Fruit fly (Drosophila melanogaster) whole organism, embryonic: ENCODE data around the gene CG7987.
A peak's percentile ranks its signal among the peaks of the same experiment; 100 is the strongest.

ENCODE experiments used
- Abd-B ChIP-seq: fragments of 200-800 bp; sonication (Bioruptor generic); optimal IDR thresholded peaks from 2 replicates; lab custom pipeline; 2018; ENCODE audit warnings: missing biosample characterization, mild to moderate bottlenecking, missing genetic modification characterization, moderate library complexity
- B-H1 ChIP-seq: fragments of 200-800 bp; sonication (Bioruptor generic); IDR thresholded peaks from 3 replicates; pipeline ENCODE4 v1.3.6; 2022; ENCODE audit warnings: missing biosample characterization, missing genetic modification characterization
- CG12155 ChIP-seq: fragments of 200-800 bp; sonication (Bioruptor generic); optimal IDR thresholded peaks from 3 replicates; lab custom pipeline; 2016; ENCODE audit warnings: missing biosample characterization, missing genetic modification characterization
- CG1233 ChIP-seq: fragments of 200-800 bp; sonication (Bioruptor generic); optimal IDR thresholded peaks from 4 replicates; lab custom pipeline; 2018; ENCODE audit warnings: missing biosample characterization, mild to moderate bottlenecking, missing genetic modification characterization
- CG12769 ChIP-seq: fragments of 200-800 bp; sonication (Bioruptor generic); optimal IDR thresholded peaks from 2 replicates; lab custom pipeline; 2019; ENCODE audit warnings: missing biosample characterization, mild to moderate bottlenecking, missing genetic modification characterization, moderate library complexity
- CG16815 ChIP-seq: fragments of 200-800 bp; sonication (Bioruptor generic); optimal IDR thresholded peaks from 3 replicates; lab custom pipeline; 2017; ENCODE audit warnings: missing biosample characterization, mild to moderate bottlenecking, missing genetic modification characterization
- CG16863 ChIP-seq: fragments of 200-800 bp; sonication (Bioruptor generic); optimal IDR thresholded peaks from 3 replicates; lab custom pipeline; 2016; ENCODE audit warnings: missing biosample characterization, missing genetic modification characterization
- CG17802 ChIP-seq: fragments of 200-800 bp; sonication (Bioruptor generic); optimal IDR thresholded peaks from 2 replicates; lab custom pipeline; 2018; ENCODE audit warnings: missing biosample characterization, mild to moderate bottlenecking, missing genetic modification characterization, moderate library complexity
- CG17829 ChIP-seq: fragments of 200-800 bp; optimal IDR thresholded peaks from 2 replicates; lab custom pipeline; 2019; ENCODE audit warnings: missing biosample characterization, mild to moderate bottlenecking, missing genetic modification characterization, moderate library complexity
- CG1792 ChIP-seq: fragments of 200-800 bp; sonication (Bioruptor generic); optimal IDR thresholded peaks from 2 replicates; lab custom pipeline; 2016; ENCODE audit warnings: missing biosample characterization, missing genetic modification characterization
- CG2678 ChIP-seq: fragments of 200-800 bp; sonication (Bioruptor generic); optimal IDR thresholded peaks from 3 replicates; lab custom pipeline; 2019; ENCODE audit warnings: missing biosample characterization, mild to moderate bottlenecking, missing genetic modification characterization, moderate library complexity
- CG30020 ChIP-seq: fragments of 200-800 bp; optimal IDR thresholded peaks from 2 replicates; lab custom pipeline; 2019; ENCODE audit warnings: missing biosample characterization, mild to moderate bottlenecking, missing genetic modification characterization, moderate library complexity
- CG3065 ChIP-seq: fragments of 200-800 bp; sonication (Bioruptor generic); optimal IDR thresholded peaks from 2 replicates; lab custom pipeline; 2016; ENCODE audit warnings: missing biosample characterization, missing genetic modification characterization
- CG32767 ChIP-seq: fragments of 200-800 bp; sonication (Bioruptor generic); IDR thresholded peaks from 2 replicates; pipeline ENCODE4 v1.3.6; 2022; ENCODE audit warnings: missing biosample characterization, missing genetic modification characterization
- CG4328 ChIP-seq: fragments of 200-800 bp; sonication (Bioruptor generic); optimal IDR thresholded peaks from 3 replicates; lab custom pipeline; 2017; ENCODE audit warnings: missing biosample characterization, missing genetic modification reagents, missing genetic modification characterization
- CG4360 ChIP-seq: fragments of 200-800 bp; sonication (Bioruptor generic); IDR thresholded peaks from 2 replicates; pipeline ENCODE4 v1.3.6; 2022; ENCODE audit warnings: missing biosample characterization, missing genetic modification characterization
- CG5953 ChIP-seq: fragments of 200-800 bp; sonication (Bioruptor generic); IDR thresholded peaks from 2 replicates; pipeline ENCODE4 v1.3.6; 2022; ENCODE audit warnings: missing biosample characterization, missing genetic modification characterization
- CG6254 ChIP-seq: fragments of 200-800 bp; sonication (Bioruptor generic); optimal IDR thresholded peaks from 3 replicates; lab custom pipeline; 2017; ENCODE audit warnings: mild to moderate bottlenecking, missing biosample characterization, missing genetic modification reagents, missing genetic modification characterization
- CG7745 ChIP-seq: fragments of 200-800 bp; sonication (Bioruptor generic); optimal IDR thresholded peaks from 2 replicates; lab custom pipeline; 2018; ENCODE audit warnings: missing biosample characterization, mild to moderate bottlenecking, missing genetic modification characterization, moderate library complexity
- CG7963 ChIP-seq: fragments of 200-800 bp; sonication (Bioruptor generic); IDR thresholded peaks from 3 replicates; pipeline ENCODE4 v1.3.6; 2022; ENCODE audit warnings: missing biosample characterization, missing genetic modification characterization; ENCODE audit not compliant: partially characterized antibody
- CG8290 ChIP-seq, 3 experiments: fragments of 200-800 bp; sonication (Bioruptor generic); optimal IDR thresholded peaks; 2 replicates each; lab custom pipeline; 2016 to 2019; ENCODE audit warnings: missing biosample characterization in 3 of 3, missing genetic modification characterization in 3 of 3, mild to moderate bottlenecking in 2 of 3, moderate library complexity in 1 of 3
- CG8359 ChIP-seq: fragments of 200-800 bp; sonication (Bioruptor generic); optimal IDR thresholded peaks from 2 replicates; lab custom pipeline; 2017; ENCODE audit warnings: missing biosample characterization, mild to moderate bottlenecking, missing genetic modification characterization, borderline replicate concordance
- CG8765 ChIP-seq: fragments of 200-800 bp; sonication (Bioruptor generic); IDR thresholded peaks from 2 replicates; pipeline ENCODE4 v1.3.6; 2022; ENCODE audit warnings: missing biosample characterization, missing genetic modification characterization
- CG9215 ChIP-seq: fragments of 200-800 bp; sonication (Bioruptor generic); IDR thresholded peaks from 2 replicates; pipeline ENCODE4 v1.3.6; 2022; ENCODE audit warnings: missing biosample characterization, missing genetic modification characterization
- CG9609 ChIP-seq: fragments of 200-800 bp; sonication (Bioruptor generic); optimal IDR thresholded peaks from 3 replicates; lab custom pipeline; 2016; ENCODE audit warnings: missing biosample characterization, missing genetic modification characterization
- Deaf1 ChIP-seq: fragments of 200-800 bp; optimal IDR thresholded peaks from 3 replicates; lab custom pipeline; 2019; ENCODE audit warnings: missing biosample characterization, mild to moderate bottlenecking, missing genetic modification characterization, moderate library complexity
- E2f2 ChIP-seq: fragments of 200-800 bp; sonication (Bioruptor generic); IDR thresholded peaks from 2 replicates; pipeline ENCODE4 v1.3.6; 2022; ENCODE audit warnings: missing biosample characterization, missing genetic modification characterization
- Gug ChIP-seq: fragments of 200-800 bp; sonication (Bioruptor generic); IDR thresholded peaks from 4 replicates; pipeline ENCODE4 v1.3.6; 2022; ENCODE audit warnings: missing biosample characterization, missing genetic modification characterization
- Hr39 ChIP-seq: fragments of >200 bp; optimal IDR thresholded peaks from 2 replicates; lab custom pipeline; 2017
- MESR4 ChIP-seq: fragments of 200-800 bp; sonication (Bioruptor generic); optimal IDR thresholded peaks from 2 replicates; lab custom pipeline; 2018; ENCODE audit warnings: missing biosample characterization, mild to moderate bottlenecking, missing genetic modification characterization, moderate library complexity
- Mad ChIP-seq: fragments of 200-800 bp; sonication (Bioruptor generic); optimal IDR thresholded peaks from 2 replicates; lab custom pipeline; 2016; ENCODE audit warnings: missing biosample characterization, missing genetic modification characterization
- Myb ChIP-seq: fragments of 200-800 bp; sonication (Bioruptor generic); optimal IDR thresholded peaks from 2 replicates; lab custom pipeline; 2016; ENCODE audit warnings: missing biosample characterization, missing genetic modification characterization
- Nf-YA ChIP-seq: fragments of 200-800 bp; sonication (Bioruptor generic); IDR thresholded peaks from 2 replicates; pipeline ENCODE4 v1.3.6; 2022; ENCODE audit warnings: missing biosample characterization, missing genetic modification characterization
- Rx ChIP-seq: fragments of 200-800 bp; sonication (Bioruptor generic); IDR thresholded peaks from 2 replicates; pipeline ENCODE4 v1.3.6; 2022; ENCODE audit warnings: missing biosample characterization, missing genetic modification characterization
- Six4 ChIP-seq: fragments of 200-800 bp; sonication (Bioruptor generic); optimal IDR thresholded peaks from 2 replicates; lab custom pipeline; 2016; ENCODE audit warnings: missing biosample characterization, missing genetic modification characterization
- Sox102F ChIP-seq: fragments of 200-800 bp; sonication (Bioruptor generic); optimal IDR thresholded peaks from 2 replicates; lab custom pipeline; 2018; ENCODE audit warnings: missing biosample characterization, mild to moderate bottlenecking, missing genetic modification characterization, moderate library complexity
- ab ChIP-seq: fragments of 200-800 bp; sonication (Bioruptor generic); optimal IDR thresholded peaks from 2 replicates; lab custom pipeline; 2016; ENCODE audit warnings: missing biosample characterization, missing genetic modification characterization
- abd-A ChIP-seq: fragments of 200-800 bp; sonication (Bioruptor generic); optimal IDR thresholded peaks from 3 replicates; lab custom pipeline; 2019; ENCODE audit warnings: missing biosample characterization, mild to moderate bottlenecking, missing genetic modification characterization, moderate library complexity
- bigmax ChIP-seq: fragments of 200-800 bp; sonication (Bioruptor generic); optimal IDR thresholded peaks from 2 replicates; lab custom pipeline; 2018; ENCODE audit warnings: missing biosample characterization, mild to moderate bottlenecking, missing genetic modification characterization
- croc ChIP-seq: fragments of 200-800 bp; sonication (Bioruptor generic); conservative IDR thresholded peaks from 3 replicates; pipeline ENCODE4 v1.3.6; 2022; ENCODE audit warnings: missing biosample characterization, missing genetic modification characterization
- dmrt11E ChIP-seq: fragments of 200-800 bp; sonication (Bioruptor generic); optimal IDR thresholded peaks from 3 replicates; lab custom pipeline; 2018; ENCODE audit warnings: missing biosample characterization, mild to moderate bottlenecking, missing genetic modification characterization, moderate library complexity
- ham ChIP-seq: fragments of 200-800 bp; sonication (Bioruptor generic); IDR thresholded peaks from 2 replicates; pipeline ENCODE4 v1.3.6; 2022; ENCODE audit warnings: missing biosample characterization, missing genetic modification characterization
- knrl ChIP-seq: fragments of 200-800 bp; sonication (Bioruptor generic); IDR thresholded peaks from 3 replicates; pipeline ENCODE4 v1.3.6; 2022; ENCODE audit warnings: missing biosample characterization, missing genetic modification characterization; ENCODE audit not compliant: partially characterized antibody
- onecut ChIP-seq: fragments of 200-800 bp; sonication (Bioruptor generic); IDR thresholded peaks from 2 replicates; pipeline ENCODE4 v1.3.6; 2022; ENCODE audit warnings: missing biosample characterization, missing genetic modification characterization
- slou ChIP-seq: fragments of 200-800 bp; sonication (Bioruptor generic); optimal IDR thresholded peaks from 3 replicates; lab custom pipeline; 2016; ENCODE audit warnings: missing biosample characterization, missing genetic modification characterization
- sr ChIP-seq: fragments of 200-800 bp; sonication (Bioruptor generic); IDR thresholded peaks from 3 replicates; pipeline ENCODE4 v1.3.6; 2022; ENCODE audit warnings: missing biosample characterization, missing genetic modification characterization
- twi ChIP-seq: fragments of 200-800 bp; optimal IDR thresholded peaks from 2 replicates; lab custom pipeline; 2019; ENCODE audit warnings: missing biosample characterization, mild to moderate bottlenecking, missing genetic modification characterization, moderate library complexity
- wor ChIP-seq: fragments of 200-800 bp; sonication (Bioruptor generic); IDR thresholded peaks from 2 replicates; pipeline ENCODE4 v1.3.6; 2022; ENCODE audit warnings: missing biosample characterization, missing genetic modification characterization
- yki ChIP-seq: fragments of >200 bp; optimal IDR thresholded peaks from 3 replicates; lab custom pipeline; 2018

CG7987 gene

DNA sequence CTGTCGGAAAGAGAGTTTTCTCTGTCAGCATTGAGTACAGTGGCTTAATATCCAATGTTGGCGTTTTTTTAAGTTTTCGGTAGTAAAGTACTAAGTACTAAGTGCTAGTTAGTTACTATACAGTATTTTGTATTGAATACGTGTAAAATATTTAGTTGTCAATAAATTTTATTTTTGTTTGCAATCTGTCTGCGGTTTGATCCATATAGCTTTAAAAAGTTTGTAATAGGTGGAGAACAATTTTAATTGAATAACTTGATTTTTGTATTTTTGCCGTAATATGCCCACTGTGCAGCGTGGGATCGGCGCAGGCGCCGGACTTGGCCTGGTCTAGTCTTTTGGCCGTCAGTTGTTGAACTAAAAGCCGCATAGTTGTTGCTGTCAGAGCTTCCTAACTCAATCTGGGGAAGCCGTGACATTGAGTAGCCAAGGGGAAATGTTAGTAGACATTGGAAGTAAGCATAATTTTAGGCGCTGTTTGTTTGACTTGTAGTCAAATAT is 17.3 kb downstream of the CG7987 start (continued):
- TF ChIP-seq CG16815 (GFP tag; lab: Kevin White, UChicago) (peak; percentile 73), dmrt11E (tag; lab: Kevin White, UChicago) (no peak), B-H1 (GFP tag; lab: Robert Waterston, UW) (peak; percentile 83), CG8359 (GFP tag; lab: Kevin White, UChicago) (peak; percentile 82), CG9609 (GFP tag; lab: Kevin White, UChicago) (peak; percentile 87), Mad (GFP tag; lab: Kevin White, UChicago) (peak; percentile 75), twi (tag; lab: Kevin White, UChicago) (peak; percentile 73), CG1233 (GFP tag; lab: Kevin White, UChicago) (peak; percentile 89), CG3065 (GFP tag; lab: Kevin White, UChicago) (peak; percentile 27), CG4360 (GFP tag; lab: Robert Waterston, UW) (peak; percentile 47), CG5953 (GFP tag; lab: Robert Waterston, UW) (peak; percentile 82), ab (peak; percentile 50), Myb (peak; percentile 80), sr (GFP tag; lab: Robert Waterston, UW) (no peak; the same call in 2 of the 3 replicates), yki (lab: Kevin White, UChicago) (no peak), Nf-YA (GFP tag; lab: Robert Waterston, UW) (peak; percentile 80), knrl (0 out of 3 replicates have a peak, but pooled peaks have one; percentile 31), CG2678 (peak; percentile 96), E2f2 (GFP tag; lab: Robert Waterston, UW) (peak; percentile 66), CG17829 (tag; lab: Kevin White, UChicago) (peak; percentile 92), CG4328 (GFP tag; lab: Kevin White, UChicago) (peak; percentile 90), Sox102F (GFP tag; lab: Kevin White, UChicago) (peak; percentile 96), CG30020 (tag; lab: Kevin White, UChicago) (peak; percentile 48), MESR4 (GFP tag; lab: Kevin White, UChicago) (peak; percentile 23), CG8765 (peak; percentile 52; the same call in 1 of the 2 replicates), bigmax (GFP tag; lab: Kevin White, UChicago) (peak; percentile 43), Gug (GFP tag; lab: Robert Waterston, UW) (peak; percentile 65), CG12155 (peak; percentile 84), Abd-B (GFP tag; lab: Kevin White, UChicago) (peak; percentile 88), wor (GFP tag; lab: Robert Waterston, UW) (peak; percentile 86), abd-A (tag; lab: Kevin White, UChicago) (peak; percentile 80), CG7963 (GFP tag; lab: Robert Waterston, UW) (no peak), slou (GFP tag; lab: Kevin White, UChicago) (peak; percentile 77), Rx (GFP tag; lab: Robert Waterston, UW) (peak; percentile 66), CG6254 (GFP tag; lab: Kevin White, UChicago) (peak; percentile 85), Deaf1 (peak; percentile 73), Hr39 (lab: Kevin White, UChicago) (no peak)

DNA sequence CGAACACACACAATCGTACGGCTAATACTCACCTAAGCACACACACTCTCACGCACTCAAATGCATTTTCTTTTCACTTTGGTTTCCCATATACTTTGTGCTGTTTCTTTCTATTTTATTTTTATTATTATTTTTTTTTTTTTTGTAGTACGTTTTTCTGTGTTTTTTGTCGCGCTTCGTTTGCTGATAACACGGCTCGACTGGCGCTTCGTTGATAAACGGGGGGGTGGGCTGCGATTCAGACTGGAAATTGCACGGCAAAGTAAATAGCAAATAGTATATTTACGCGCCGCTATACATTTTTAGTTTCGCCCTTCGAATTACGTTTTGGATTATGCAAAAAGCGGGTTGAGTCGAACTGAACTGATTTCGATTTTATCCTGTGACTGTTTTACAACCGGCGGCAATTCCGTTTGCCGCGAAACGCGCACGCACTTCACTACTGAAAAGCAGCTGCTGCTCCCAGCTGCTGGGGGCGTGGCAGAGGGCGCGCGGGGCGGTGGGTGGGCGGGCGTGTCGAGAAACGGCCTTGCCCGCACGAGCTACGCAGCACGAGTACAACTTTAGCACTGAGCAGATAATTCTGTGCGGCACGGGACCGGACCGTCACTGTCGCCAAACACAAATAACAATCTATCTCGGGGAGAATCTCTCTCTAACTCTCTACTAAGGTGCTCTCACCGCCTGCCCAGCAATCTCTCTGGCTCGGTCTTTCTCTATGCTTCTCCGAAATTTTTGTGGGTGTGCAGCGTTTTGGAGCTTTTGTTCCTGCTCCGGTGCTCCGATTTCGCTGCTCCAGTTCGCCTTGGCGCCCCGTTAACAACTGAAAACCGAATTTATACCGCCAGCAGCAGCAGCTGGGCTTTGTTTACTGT is 18.0 kb downstream of the CG7987 start, which contains the start of gene Pde6:
TSS of gene Pde6 (minus strand) at position 825 of the 875 bp plus-strand sequence.
- TF ChIP-seq croc (no peak), CG8290 (GFP tag; optimal IDR thresholded peaks at IDR 0.05; lab: Kevin White, UChicago) (no peak), CG8290 (tag; optimal IDR thresholded peaks at IDR 0.05; lab: Kevin White, UChicago) (peak in 1 of 2 experiments; percentile 61), ham (no peak), CG9215 (GFP tag; lab: Robert Waterston, UW) (no peak), CG17802 (tag; lab: Kevin White, UChicago) (no peak), CG16863 (GFP tag; lab: Kevin White, UChicago) (no peak), CG12769 (tag; lab: Kevin White, UChicago) (peak; percentile 53), yki (lab: Kevin White, UChicago) (peak; percentile 16), onecut (GFP tag; lab: Robert Waterston, UW) (no peak), Six4 (GFP tag; lab: Kevin White, UChicago) (no peak), CG1792 (GFP tag; lab: Kevin White, UChicago) (no peak), CG32767 (GFP tag; lab: Robert Waterston, UW) (no peak), MESR4 (GFP tag; lab: Kevin White, UChicago) (no peak), CG7745 (tag; lab: Kevin White, UChicago) (no peak)
